Worm (Caenorhabditis elegans) whole organism, midembryonic: ENCODE results near the gene sds-22.

Source experiments
- ref-1 ChIP-seq: fragments of 200-800 bp; sonication (Bioruptor generic); conservative IDR thresholded peaks from 2 replicates; pipeline ENCODE4 v1.3.6; 2022; ENCODE audit warnings: missing genetic modification reagents, missing genetic modification characterization, missing compliant biosample characterization
- tab-1 ChIP-seq: fragments of 200-800 bp; sonication (Bioruptor generic); IDR thresholded peaks from 2 replicates; pipeline ENCODE4 v1.3.6; 2022; ENCODE audit warnings: missing genetic modification characterization, missing compliant biosample characterization
- ztf-29 ChIP-seq: fragments of 200-800 bp; sonication (Bioruptor generic); IDR thresholded peaks from 2 replicates; pipeline ENCODE4 v1.3.6; 2022; ENCODE audit warnings: missing genetic modification reagents, missing genetic modification characterization, missing compliant biosample characterization

DNA sequence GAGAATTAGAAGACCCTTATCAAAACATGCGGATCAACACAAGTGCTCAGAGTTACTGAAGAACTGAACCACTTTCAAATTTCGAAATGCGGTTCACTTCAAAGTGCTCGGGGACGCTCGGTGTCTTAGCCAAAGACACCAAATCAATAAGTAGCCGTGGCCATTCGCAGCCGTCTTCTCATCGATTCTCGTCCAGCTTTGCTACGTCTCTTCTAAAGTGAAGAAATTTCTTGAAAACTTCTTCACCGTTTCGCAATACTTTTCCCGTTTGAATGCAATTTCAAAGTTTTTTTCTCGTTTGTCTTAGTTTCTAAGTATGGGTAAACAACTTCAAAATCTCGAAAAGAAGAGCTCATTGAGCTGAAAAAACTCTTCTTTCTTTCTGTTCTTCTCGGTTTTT, 26.7 kb downstream of the sds-22 start:
- TF ChIP-seq tab-1 (GFP tag; lab: Robert Waterston, UW) (no peak), ref-1 (GFP tag; lab: Robert Waterston, UW) (no peak), ztf-29 (GFP tag; lab: Robert Waterston, UW) (no peak)
